Fruit fly (Drosophila melanogaster) Kc167 (cell line): Measurements from ENCODE around the gene CG4461.

Experiments used
- h ChIP-seq: fragments of >200 bp; optimal IDR thresholded peaks from 3 replicates; lab custom pipeline; 2018; ENCODE audit warnings: missing external identifiers
- psq ChIP-seq: fragments of >200 bp; optimal IDR thresholded peaks from 2 replicates; lab custom pipeline; 2017; ENCODE audit warnings: missing external identifiers
- ttk ChIP-seq: sonication (Bioruptor generic); optimal IDR thresholded peaks from 2 replicates; lab custom pipeline; 2017; ENCODE audit warnings: missing external identifiers

DNA sequence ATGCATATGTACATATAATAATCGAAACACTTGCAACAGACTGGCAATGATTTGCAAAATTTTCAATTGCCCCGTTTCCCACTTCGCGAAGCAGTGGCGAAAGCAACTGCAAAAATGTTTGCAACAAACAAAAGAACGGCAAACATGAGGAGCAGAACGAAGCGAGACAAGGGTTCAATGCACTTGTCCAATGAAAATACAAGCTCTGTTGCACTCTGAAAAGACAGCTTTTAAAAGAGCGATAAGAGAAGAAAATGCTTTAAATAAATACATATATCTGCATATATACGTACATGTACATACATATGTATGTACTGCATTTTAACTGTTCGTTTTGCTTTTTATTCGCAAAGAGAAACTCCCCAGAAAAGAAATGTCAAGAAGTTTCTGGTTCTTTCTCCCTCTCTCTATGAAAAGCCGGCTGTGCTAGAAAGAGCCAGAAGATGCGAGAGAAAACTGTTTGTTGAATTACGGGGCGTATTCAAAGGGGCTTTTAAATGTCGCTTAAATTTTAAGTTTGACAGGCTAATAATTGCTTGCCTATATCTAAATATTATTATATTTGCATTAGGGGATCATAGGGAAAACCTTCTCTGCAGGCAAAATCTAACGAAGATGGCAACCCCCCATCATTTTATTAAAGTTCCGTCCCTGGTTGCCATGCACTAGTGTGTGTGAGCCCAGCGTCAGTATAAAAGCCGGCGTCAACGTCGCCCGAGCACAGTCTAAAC, 8.3 kb downstream of the CG4461 start, which contains the start of gene Hsp27:
- no peak for TF ChIP-seq psq (lab: Kevin White, UChicago)
- no peak for TF ChIP-seq h (lab: Kevin White, UChicago)
- TF ChIP-seq ttk, result no peak
